Worm (Caenorhabditis elegans): Measurements from ENCODE around the gene mps-1.

mps-1 gene

ce11 chrII:6327317-6327716, 33.2 kb upstream of the mps-1 start:
- TF ChIP-seq nhr-76 (tag; optimal IDR thresholded peaks at IDR 0.05) (no peak), pax-3 (tag; optimal IDR thresholded peaks at IDR 0.05) (peak; percentile 6), mab-9 (GFP tag; IDR thresholded peaks at IDR 0.05) (no peak), nhr-90 (tag; optimal IDR thresholded peaks at IDR 0.05; ENCODE audit: poor library complexity) (peak; percentile 4), fkh-8 (tag; optimal IDR thresholded peaks at IDR 0.05) (no peak), swsn-7 (tag; optimal IDR thresholded peaks at IDR 0.05) (no peak), pqm-1 (tag; optimal IDR thresholded peaks at IDR 0.05) (peak; percentile 39), elt-2 (tag; optimal IDR thresholded peaks at IDR 0.05) (peak; percentile 97), C04F5.9 (tag; optimal IDR thresholded peaks at IDR 0.05) (no peak), rnt-1 (tag; optimal IDR thresholded peaks at IDR 0.05) (no peak), ceh-90 (tag; optimal IDR thresholded peaks at IDR 0.05) (no peak), efl-1 (optimal IDR thresholded peaks at IDR 0.05) (no peak), efl-1 (GFP tag; optimal IDR thresholded peaks at IDR 0.05 in 1 of 2) (peak in 1 of 2 experiments; percentile 60), lin-14 (GFP tag; optimal IDR thresholded peaks at IDR 0.05) (peak; percentile 22), ztf-11 (tag; optimal IDR thresholded peaks at IDR 0.05) (no peak), nhr-19 (GFP tag; conservative IDR thresholded peaks at IDR 0.05) (no peak), tbx-2 (tag; optimal IDR thresholded peaks at IDR 0.05) (no peak), nhr-47 (tag; optimal IDR thresholded peaks at IDR 0.05) (no peak), lin-35 (GFP tag; optimal IDR thresholded peaks at IDR 0.05) (peak in 1 of 2 experiments; percentile 21), nhr-11 (tag; optimal IDR thresholded peaks at IDR 0.05) (no peak), vab-15 (tag; optimal IDR thresholded peaks at IDR 0.05) (no peak), nhr-20 (tag; optimal IDR thresholded peaks at IDR 0.05) (peak; percentile 16), egl-27 (tag; optimal IDR thresholded peaks at IDR 0.05) (no peak), mdl-1 (tag; optimal IDR thresholded peaks at IDR 0.05) (no peak), fos-1 (tag; optimal IDR thresholded peaks at IDR 0.05) (no peak), ceh-63 (GFP tag; optimal IDR thresholded peaks at IDR 0.05) (no peak), nhr-71 (tag; optimal IDR thresholded peaks at IDR 0.05) (peak; percentile 19), ztf-4 (tag; optimal IDR thresholded peaks at IDR 0.05) (no peak), egl-13 (tag; optimal IDR thresholded peaks at IDR 0.05) (no peak), jun-1 (tag; optimal IDR thresholded peaks at IDR 0.05) (peak; percentile 34), hpl-2 (GFP tag; optimal IDR thresholded peaks at IDR 0.05) (no peak), pag-3 (tag; optimal IDR thresholded peaks at IDR 0.05; ENCODE audit: borderline replicate concordance, insufficient read depth) (no peak)

- no peak for TF ChIP-seq hlh-17 (GFP tag; optimal IDR thresholded peaks at IDR 0.05; ENCODE audit: borderline replicate concordance)
- TF ChIP-seq ces-1 (GFP tag; optimal IDR thresholded peaks at IDR 0.05): no peak
- peak; percentile 10 for TF ChIP-seq snu-23 (GFP tag; optimal IDR thresholded peaks at IDR 0.05)
- no peak for TF ChIP-seq ceh-90 (tag; optimal IDR thresholded peaks at IDR 0.05)
- no peak for TF ChIP-seq fkh-10 (GFP tag; optimal IDR thresholded peaks at IDR 0.05)
- TF ChIP-seq tbx-2 (tag; optimal IDR thresholded peaks at IDR 0.05): no peak
- peak in 1 of 6 experiments; percentile 63 for TF ChIP-seq elt-3 (tag; optimal IDR thresholded peaks at IDR 0.05)
- no peak for TF ChIP-seq nhr-28 (tag; optimal IDR thresholded peaks at IDR 0.05)
- no peak for TF ChIP-seq ceh-8 (GFP tag; optimal IDR thresholded peaks at IDR 0.05)
- TF ChIP-seq nhr-90 (tag; optimal IDR thresholded peaks at IDR 0.05; ENCODE audit: poor library complexity): no peak
- TF ChIP-seq fkh-4 (tag; optimal IDR thresholded peaks at IDR 0.05; ENCODE audit: borderline replicate concordance): no peak
- no peak for TF ChIP-seq snpc-4 (tag; optimal IDR thresholded peaks at IDR 0.05)
- TF ChIP-seq mdl-1 (tag; optimal IDR thresholded peaks at IDR 0.05): no peak
- TF ChIP-seq nhr-19 (GFP tag; conservative IDR thresholded peaks at IDR 0.05): no peak
- no peak for TF ChIP-seq isw-1 (GFP tag; IDR thresholded peaks at IDR 0.05)
- peak in 1 of 2 experiments; percentile 37 for TF ChIP-seq lin-35 (GFP tag; optimal IDR thresholded peaks at IDR 0.05)
- no peak for TF ChIP-seq ztf-11 (tag; optimal IDR thresholded peaks at IDR 0.05)
- no peak for TF ChIP-seq rnt-1 (tag; optimal IDR thresholded peaks at IDR 0.05)
- no peak for TF ChIP-seq lir-3 (tag; optimal IDR thresholded peaks at IDR 0.05; ENCODE audit: poor library complexity)
- no peak for TF ChIP-seq swsn-7 (tag; optimal IDR thresholded peaks at IDR 0.05)
- TF ChIP-seq nhr-76 (tag; optimal IDR thresholded peaks at IDR 0.05): no peak
- no peak for TF ChIP-seq elt-2 (tag; optimal IDR thresholded peaks at IDR 0.05)
- TF ChIP-seq efl-1 (optimal IDR thresholded peaks at IDR 0.05): no peak
- TF ChIP-seq efl-1 (GFP tag; optimal IDR thresholded peaks at IDR 0.05 in 1 of 2): peak in 1 of 2 experiments; percentile 94
- TF ChIP-seq unc-62 (GFP tag; optimal IDR thresholded peaks at IDR 0.05): no peak
- TF ChIP-seq dpl-1 (GFP tag; optimal IDR thresholded peaks at IDR 0.05): peak in 1 of 3 experiments; percentile 7
- TF ChIP-seq dsc-1 (tag; optimal IDR thresholded peaks at IDR 0.05): no peak
- TF ChIP-seq blmp-1 (tag; optimal IDR thresholded peaks at IDR 0.05): peak; percentile 68
- TF ChIP-seq grh-1 (GFP tag; IDR thresholded peaks at IDR 0.05): no peak
- peak in 1 of 2 experiments; percentile 23 for TF ChIP-seq lsy-2 (tag; optimal IDR thresholded peaks at IDR 0.05)
Observed at ce11 chrII:6324086-6324485, 29.9 kb upstream of the mps-1 start, which contains the start of gene sma-6. Gene sma-6 (plus strand): TSS chrII:6324484.
